Worm (Caenorhabditis elegans): Measurements from ENCODE around the gene fbxb-95.
"Not testable (repeated sequence)": the region's sequence is repeated elsewhere in the genome, so short reads cannot be mapped to it uniquely, and the experiment has no call there.

fbxb-95 gene

DNA sequence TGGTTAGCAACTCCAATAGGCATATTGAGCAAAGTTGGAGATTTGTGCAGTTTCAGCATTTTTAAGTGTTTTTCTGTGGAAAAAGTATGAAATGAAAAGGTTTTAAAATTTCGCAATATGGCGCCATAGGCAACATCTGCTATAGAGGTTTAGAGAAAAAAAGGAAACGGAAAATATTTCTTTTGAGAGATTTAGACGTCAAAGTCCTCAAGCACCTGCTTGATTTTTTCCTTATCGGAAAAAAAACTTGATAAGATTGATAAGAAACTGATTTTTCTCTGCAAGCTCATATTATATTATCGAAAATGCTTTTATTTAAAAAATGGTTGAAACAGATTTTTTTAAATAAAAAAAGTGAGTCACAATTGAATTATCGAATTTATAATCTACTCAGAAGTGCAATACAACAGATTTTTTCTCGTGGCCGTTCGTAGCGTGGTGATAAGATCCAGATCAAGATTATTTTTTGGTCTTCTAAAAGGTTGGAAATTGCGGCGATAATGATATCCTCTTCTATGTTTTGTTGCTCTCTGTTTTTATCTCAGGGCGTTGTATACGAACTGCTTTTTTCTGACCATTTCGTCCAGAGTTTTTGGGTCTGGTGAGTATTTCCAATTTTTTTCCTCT, 34.1 kb upstream of the fbxb-95 start, which contains the start of gene fbxc-19 (continued):
- peak in 1 of 2 experiments; percentile 53 for TF ChIP-seq mdl-1 (tag; optimal IDR thresholded peaks at IDR 0.05)
- TF ChIP-seq zag-1 (tag; optimal IDR thresholded peaks at IDR 0.05), result no peak
- no peak for TF ChIP-seq pax-3 (tag; optimal IDR thresholded peaks at IDR 0.05)
- TF ChIP-seq hlh-17 (GFP tag; optimal IDR thresholded peaks at IDR 0.05; ENCODE audit: borderline replicate concordance), result no peak
- no peak for TF ChIP-seq nhr-28 (tag; optimal IDR thresholded peaks at IDR 0.05)
- TF ChIP-seq tlp-1 (tag; optimal IDR thresholded peaks at IDR 0.05), result peak; percentile 81
- peak; percentile 75 for TF ChIP-seq jun-1 (tag; optimal IDR thresholded peaks at IDR 0.05)
- TF ChIP-seq lir-3 (tag; optimal IDR thresholded peaks at IDR 0.05; ENCODE audit: poor library complexity), result peak; percentile 38
- no peak for TF ChIP-seq ama-1 (optimal IDR thresholded peaks at IDR 0.05)
- no peak for TF ChIP-seq ceh-63 (GFP tag; optimal IDR thresholded peaks at IDR 0.05)
- TF ChIP-seq mep-1 (tag; optimal IDR thresholded peaks at IDR 0.05), result peak; percentile 58
- TF ChIP-seq ceh-82 (tag; optimal IDR thresholded peaks at IDR 0.05), result peak; percentile 7 to 59 (median 30)
- peak; percentile 45 for TF ChIP-seq hpl-2 (GFP tag; optimal IDR thresholded peaks at IDR 0.05)
- peak; percentile 37 for TF ChIP-seq nhr-19 (GFP tag; conservative IDR thresholded peaks at IDR 0.05)
- TF ChIP-seq C16A3.4 (tag; optimal IDR thresholded peaks at IDR 0.05), result peak; percentile 34
- TF ChIP-seq snpc-4 (tag; optimal IDR thresholded peaks at IDR 0.05), result peak; percentile 45
- TF ChIP-seq lin-15B (tag; optimal IDR thresholded peaks at IDR 0.05), result peak; percentile 4
- TF ChIP-seq nhr-47 (tag; optimal IDR thresholded peaks at IDR 0.05), result peak; percentile 59
- no peak for TF ChIP-seq ets-5 (GFP tag; IDR thresholded peaks at IDR 0.05)
- peak; percentile 34 for TF ChIP-seq tbx-2 (tag; optimal IDR thresholded peaks at IDR 0.05)
- no peak for TF ChIP-seq isw-1 (GFP tag; IDR thresholded peaks at IDR 0.05)
- TF ChIP-seq dpl-1 (GFP tag; optimal IDR thresholded peaks at IDR 0.05), result peak; percentile 56 to 61 (median 61)
- peak; percentile 98 for TF ChIP-seq zip-4 (GFP tag; optimal IDR thresholded peaks at IDR 0.05)
- TF ChIP-seq egl-27 (tag; optimal IDR thresholded peaks at IDR 0.05), result no peak
- TF ChIP-seq swsn-7 (tag; optimal IDR thresholded peaks at IDR 0.05), result peak; percentile 34
- no peak for TF ChIP-seq unc-130 (tag; optimal IDR thresholded peaks at IDR 0.05)
- no peak for TF ChIP-seq sptf-1 (tag; optimal IDR thresholded peaks at IDR 0.05)
- peak; percentile 67 to 79 for TF ChIP-seq lsy-2 (tag; optimal IDR thresholded peaks at IDR 0.05)
- no peak for TF ChIP-seq dsc-1 (tag; optimal IDR thresholded peaks at IDR 0.05)
- TF ChIP-seq unc-86 (tag; optimal IDR thresholded peaks at IDR 0.05), result no peak
- no peak for TF ChIP-seq unc-62 (GFP tag; optimal IDR thresholded peaks at IDR 0.05)
- no peak for TF ChIP-seq Y116A8C.19 (tag; optimal IDR thresholded peaks at IDR 0.05; ENCODE audit: borderline replicate concordance)

DNA sequence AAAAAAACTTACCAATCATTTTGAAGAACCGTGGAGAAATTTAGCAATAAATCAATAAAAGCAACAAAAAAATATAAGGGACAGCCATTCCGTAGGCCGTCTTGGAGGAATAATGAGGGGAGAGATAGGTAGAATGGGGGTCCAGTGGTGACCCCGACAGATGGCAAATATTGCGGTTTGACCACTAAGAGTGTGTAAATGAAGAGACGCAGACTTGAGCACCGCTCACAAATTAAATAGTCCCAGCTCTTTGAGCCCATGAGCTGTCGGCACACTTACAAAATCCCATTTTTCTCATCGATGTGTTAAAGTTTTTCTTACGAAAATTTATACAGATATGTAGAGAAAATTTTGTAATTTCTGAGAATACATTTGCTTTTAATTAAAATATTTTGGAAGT, 33.4 kb upstream of the fbxb-95 start, which contains the start of gene fbxa-3:
TSS of gene fbxa-3 (minus strand) at position 101 of the 400 bp plus-strand sequence.
- no peak for TF ChIP-seq nhr-237 (tag; optimal IDR thresholded peaks at IDR 0.05)
- no peak for TF ChIP-seq elt-2 (tag; optimal IDR thresholded peaks at IDR 0.05)
- TF ChIP-seq lir-3 (tag; optimal IDR thresholded peaks at IDR 0.05; ENCODE audit: poor library complexity), result no peak
- no peak for TF ChIP-seq jun-1 (tag; optimal IDR thresholded peaks at IDR 0.05)
- TF ChIP-seq unc-98 (GFP tag; IDR thresholded peaks at IDR 0.05), result no peak
- no peak for TF ChIP-seq C34B4.2 (tag; optimal IDR thresholded peaks at IDR 0.05)
- TF ChIP-seq irx-1 (tag; optimal IDR thresholded peaks at IDR 0.05), result no peak

DNA sequence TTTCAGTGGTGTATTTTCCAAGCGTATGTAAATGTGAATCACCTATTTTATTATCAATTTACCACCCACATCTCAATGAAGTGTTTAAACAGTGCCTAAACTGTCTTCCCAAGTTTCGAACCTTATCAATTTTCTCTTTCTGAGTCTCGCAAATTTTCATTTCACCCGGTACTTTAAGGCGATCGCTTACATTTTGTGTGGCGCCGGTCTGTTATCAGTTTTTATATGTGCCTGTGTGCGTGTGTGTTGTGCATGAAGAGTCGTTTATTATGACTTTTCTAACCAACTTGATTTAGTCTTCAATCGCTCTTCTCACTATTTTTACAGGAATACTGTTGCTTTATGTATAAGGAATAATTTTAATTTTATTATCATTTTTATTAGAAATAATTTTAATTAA, 30.6 kb upstream of the fbxb-95 start:
- peak; percentile 62 for TF ChIP-seq elt-2 (tag; optimal IDR thresholded peaks at IDR 0.05)

DNA sequence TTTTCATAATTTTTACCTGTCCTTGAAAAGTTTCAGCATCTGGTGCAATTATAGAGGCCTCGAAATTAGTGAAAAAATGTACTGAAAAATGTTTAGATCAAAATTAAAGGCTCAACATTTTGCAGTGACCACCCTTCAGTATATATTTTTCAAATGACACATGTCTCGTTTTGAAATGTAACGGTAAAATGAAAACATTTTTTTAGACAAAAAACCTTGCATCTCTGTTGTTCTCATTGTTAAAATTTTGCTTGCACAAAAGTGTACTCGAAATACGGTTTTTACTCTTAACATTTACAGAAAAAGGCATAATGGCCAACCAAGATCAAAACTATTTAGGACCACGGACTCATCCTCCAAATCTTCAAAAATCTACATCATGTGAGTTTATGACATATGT, 29.9 kb upstream of the fbxb-95 start, which contains the start of gene math-41:
TSS of gene math-41 (plus strand) at position 301 of the 400 bp plus-strand sequence.
- TF ChIP-seq egl-13, unc-30, C04F5.9 (tag; optimal IDR thresholded peaks at IDR 0.05): not testable (repeated sequence)

Measured in whole organism, L1 larva.